Fruit fly (Drosophila melanogaster) whole organism, prepupa: ENCODE results near the gene CG14545.

Experiments
- Blimp-1 ChIP-seq: fragments of 200-800 bp; sonication (Bioruptor generic); optimal IDR thresholded peaks from 3 replicates; lab custom pipeline; 2017; ENCODE audit warnings: missing biosample characterization, missing genetic modification characterization, mild to moderate bottlenecking, moderate library complexity, missing genetic modification reagents
- CG10669 ChIP-seq: fragments of 200-800 bp; sonication (Bioruptor generic); optimal IDR thresholded peaks from 3 replicates; lab custom pipeline; 2018; ENCODE audit warnings: missing biosample characterization, mild to moderate bottlenecking, missing genetic modification characterization, moderate library complexity
- CG11294 ChIP-seq: fragments of 200-800 bp; sonication (Bioruptor generic); IDR thresholded peaks from 2 replicates; pipeline ENCODE4 v1.3.6; 2022; ENCODE audit warnings: missing biosample characterization, missing genetic modification characterization
- CG11762 ChIP-seq: fragments of 200-800 bp; sonication (Bioruptor generic); optimal IDR thresholded peaks from 3 replicates; lab custom pipeline; 2016; ENCODE audit warnings: missing biosample characterization, missing genetic modification characterization; ENCODE audit not compliant: insufficient read depth
- CG15336 ChIP-seq: fragments of 200-800 bp; sonication (Bioruptor generic); IDR thresholded peaks from 2 replicates; pipeline ENCODE4 v1.3.6; 2022; ENCODE audit warnings: missing biosample characterization, missing genetic modification characterization
- CG16779 ChIP-seq: fragments of 200-800 bp; sonication (Bioruptor generic); optimal IDR thresholded peaks from 3 replicates; lab custom pipeline; 2017; ENCODE audit warnings: missing biosample characterization, mild to moderate bottlenecking, missing genetic modification characterization
- CG3032 ChIP-seq: fragments of 200-800 bp; optimal IDR thresholded peaks from 2 replicates; lab custom pipeline; 2019; ENCODE audit warnings: missing biosample characterization, mild to moderate bottlenecking, missing genetic modification characterization, moderate library complexity
- CG32006 ChIP-seq: fragments of 200-800 bp; sonication (Bioruptor generic); optimal IDR thresholded peaks from 3 replicates; lab custom pipeline; 2017; ENCODE audit warnings: missing biosample characterization, mild to moderate bottlenecking, missing genetic modification characterization
- CG3919 ChIP-seq: fragments of 200-800 bp; sonication (Bioruptor generic); optimal IDR thresholded peaks from 3 replicates; lab custom pipeline; 2016; ENCODE audit warnings: missing biosample characterization, missing genetic modification characterization
- CG6163 ChIP-seq: fragments of 200-800 bp; sonication (Bioruptor generic); IDR thresholded peaks from 3 replicates; pipeline ENCODE4 v1.3.6; 2022; ENCODE audit warnings: missing biosample characterization, missing genetic modification characterization
- CG6808 ChIP-seq: fragments of 200-800 bp; sonication (Bioruptor generic); optimal IDR thresholded peaks from 3 replicates; lab custom pipeline; 2017; ENCODE audit warnings: missing biosample characterization, missing genetic modification characterization, mild to moderate bottlenecking, moderate library complexity, missing genetic modification reagents
- CG7368 ChIP-seq: fragments of 200-800 bp; sonication (Bioruptor generic); optimal IDR thresholded peaks from 3 replicates; lab custom pipeline; 2016; ENCODE audit warnings: missing biosample characterization, missing genetic modification characterization
- CG8119 ChIP-seq: fragments of 200-800 bp; sonication (Bioruptor generic); IDR thresholded peaks from 3 replicates; pipeline ENCODE4 v1.3.6; 2022; ENCODE audit warnings: missing biosample characterization, missing genetic modification characterization
- CG8319 ChIP-seq: fragments of 200-800 bp; sonication (Bioruptor generic); optimal IDR thresholded peaks from 3 replicates; lab custom pipeline; 2016; ENCODE audit warnings: missing biosample characterization, missing genetic modification characterization
- CG8632 ChIP-seq: fragments of 200-800 bp; sonication (Bioruptor generic); optimal IDR thresholded peaks from 3 replicates; lab custom pipeline; 2016; ENCODE audit warnings: missing biosample characterization, missing genetic modification characterization
- Eip78C ChIP-seq: fragments of 200-800 bp; sonication (Bioruptor generic); peaks from one replicate; lab custom pipeline; 2016; ENCODE audit warnings: missing biosample characterization, missing genetic modification characterization
- Eip93F ChIP-seq: fragments of 200-800 bp; sonication (Bioruptor generic); optimal IDR thresholded peaks from 2 replicates; lab custom pipeline; 2016; ENCODE audit warnings: missing biosample characterization, mild to moderate bottlenecking, missing genetic modification characterization
- Ets21C ChIP-seq: fragments of 200-800 bp; sonication (Bioruptor generic); optimal IDR thresholded peaks from 3 replicates; lab custom pipeline; 2016; ENCODE audit warnings: missing biosample characterization, missing genetic modification characterization
- Ets96B ChIP-seq: fragments of 200-800 bp; optimal IDR thresholded peaks from 2 replicates; lab custom pipeline; 2019; ENCODE audit warnings: missing biosample characterization, mild to moderate bottlenecking, missing genetic modification characterization, moderate library complexity
- Gug ChIP-seq: fragments of 200-800 bp; sonication (Bioruptor generic); IDR thresholded peaks from 2 replicates; pipeline ENCODE4 v1.3.6; 2022; ENCODE audit warnings: missing biosample characterization, missing genetic modification characterization
- Hr39 ChIP-seq: fragments of 200-800 bp; sonication (Bioruptor generic); optimal IDR thresholded peaks from 2 replicates; lab custom pipeline; 2016; ENCODE audit warnings: missing biosample characterization, missing genetic modification characterization
- Hr4 ChIP-seq: fragments of 200-800 bp; sonication (Bioruptor generic); optimal IDR thresholded peaks from 3 replicates; lab custom pipeline; 2016; ENCODE audit warnings: missing biosample characterization, missing genetic modification characterization
- Met ChIP-seq: fragments of 200-800 bp; sonication (Bioruptor generic); optimal IDR thresholded peaks from 3 replicates; lab custom pipeline; 2016; ENCODE audit warnings: missing biosample characterization, missing genetic modification characterization
- OdsH ChIP-seq: fragments of 200-800 bp; sonication (Bioruptor generic); optimal IDR thresholded peaks from 3 replicates; lab custom pipeline; 2016; ENCODE audit warnings: missing biosample characterization, missing genetic modification characterization
- Smox ChIP-seq: fragments of 200-800 bp; sonication (Bioruptor generic); optimal IDR thresholded peaks from 3 replicates; lab custom pipeline; 2016; ENCODE audit warnings: missing biosample characterization, missing genetic modification characterization
- Sox102F ChIP-seq: fragments of 200-800 bp; sonication (Bioruptor generic); optimal IDR thresholded peaks from 2 replicates; lab custom pipeline; 2016; ENCODE audit warnings: missing biosample characterization, mild to moderate bottlenecking, missing genetic modification characterization
- Sox15 ChIP-seq: fragments of 200-800 bp; sonication (Bioruptor generic); optimal IDR thresholded peaks from 3 replicates; lab custom pipeline; 2016; ENCODE audit warnings: missing biosample characterization, missing genetic modification characterization
- achi ChIP-seq: fragments of 200-800 bp; sonication (Bioruptor generic); optimal IDR thresholded peaks from 3 replicates; lab custom pipeline; 2016; ENCODE audit warnings: missing biosample characterization, missing genetic modification characterization
- eg ChIP-seq: fragments of 200-800 bp; sonication (Bioruptor generic); IDR thresholded peaks from 3 replicates; pipeline ENCODE4 v1.3.6; 2022; ENCODE audit warnings: missing biosample characterization, missing genetic modification characterization
- esn ChIP-seq: fragments of 200-800 bp; sonication (Bioruptor generic); optimal IDR thresholded peaks from 2 replicates; lab custom pipeline; 2016; ENCODE audit warnings: missing biosample characterization, mild to moderate bottlenecking, missing genetic modification characterization, moderate library complexity
- fd59A ChIP-seq: fragments of 200-800 bp; sonication (Bioruptor generic); optimal IDR thresholded peaks from 2 replicates; lab custom pipeline; 2017; ENCODE audit warnings: missing biosample characterization, mild to moderate bottlenecking, missing genetic modification characterization, missing genetic modification reagents
- pdm3 ChIP-seq: fragments of 200-800 bp; sonication (Bioruptor generic); optimal IDR thresholded peaks from 3 replicates; lab custom pipeline; 2016; ENCODE audit warnings: missing biosample characterization, missing genetic modification characterization
- salr ChIP-seq, 2 experiments: fragments of 200-800 bp; sonication (Bioruptor generic); optimal IDR thresholded peaks; 3 replicates each; lab custom pipeline; 2016 to 2018; ENCODE audit warnings: missing biosample characterization in 2 of 2, missing genetic modification characterization in 2 of 2, mild to moderate bottlenecking in 1 of 2
- spab ChIP-seq: fragments of 200-800 bp; sonication (Bioruptor generic); optimal IDR thresholded peaks from 2 replicates; lab custom pipeline; 2017; ENCODE audit warnings: missing biosample characterization, mild to moderate bottlenecking, missing genetic modification characterization, missing genetic modification reagents
- ss ChIP-seq, 2 experiments: fragments of 200-800 bp; sonication (Bioruptor generic); optimal IDR thresholded peaks; 2 replicates in 1 of 2; 3 replicates in 1 of 2; lab custom pipeline; 2017 to 2018; ENCODE audit warnings: mild to moderate bottlenecking in 2 of 2, missing biosample characterization in 2 of 2, missing genetic modification characterization in 2 of 2, moderate library complexity in 1 of 2
- svp ChIP-seq: fragments of 200-800 bp; sonication (Bioruptor generic); peaks from one replicate; lab custom pipeline; 2016; ENCODE audit warnings: missing biosample characterization, missing genetic modification characterization

Gene CG14545

DNA sequence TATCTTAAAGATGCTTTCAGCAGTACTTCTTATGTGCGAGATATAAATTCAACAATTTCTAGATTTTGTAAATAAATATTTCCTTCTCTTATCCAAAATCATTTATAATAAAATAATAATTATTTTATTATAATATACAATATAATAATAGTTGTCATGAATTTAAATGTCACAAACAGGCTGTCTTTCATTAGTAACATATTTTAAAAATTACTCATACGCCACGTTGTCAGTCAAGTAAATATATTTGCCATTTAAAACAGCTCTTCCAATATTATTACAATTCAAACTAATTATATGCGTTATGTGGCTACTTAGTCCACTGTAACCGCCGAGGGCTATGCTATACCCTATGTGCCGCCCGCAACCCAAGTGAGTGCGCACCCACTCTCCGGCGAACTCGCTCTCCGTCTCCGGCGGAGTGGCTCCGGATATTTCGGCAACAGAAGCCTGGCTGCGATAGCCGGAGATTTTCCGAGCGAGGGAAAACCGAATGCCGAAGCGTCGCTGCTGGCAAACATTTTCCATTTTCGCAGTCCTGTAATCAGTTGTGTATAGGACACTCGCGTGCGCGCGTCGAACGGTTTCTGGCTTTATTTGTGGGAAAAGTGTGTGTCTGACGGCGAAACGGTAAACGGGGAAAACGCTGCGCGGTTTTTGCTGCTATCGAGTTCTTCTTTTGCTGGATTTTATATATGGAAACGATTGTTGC, 4.7 kb upstream of the CG14545 start, which contains the start of gene CG5890:
Gene CG5890, plus strand, starts transcription at position 561 of the 712 bp plus-strand sequence.
- peak; percentile 28 for TF ChIP-seq Eip78C (GFP tag; lab: Kevin White, UChicago)
- peak; percentile 57 for TF ChIP-seq CG32006 (GFP tag; lab: Kevin White, UChicago)
- no peak for TF ChIP-seq CG8632 (GFP tag; lab: Kevin White, UChicago)
- TF ChIP-seq ss (GFP tag; optimal IDR thresholded peaks at IDR 0.05; lab: Kevin White, UChicago): peak in 1 of 2 experiments; percentile 29
- no peak for TF ChIP-seq Blimp-1 (GFP tag; lab: Kevin White, UChicago)
- no peak for TF ChIP-seq CG11294 (GFP tag; lab: Robert Waterston, UW)
- no peak for TF ChIP-seq Gug (GFP tag; lab: Robert Waterston, UW)
- TF ChIP-seq Sox102F (GFP tag; lab: Kevin White, UChicago): no peak
- TF ChIP-seq spab: no peak
- no peak for TF ChIP-seq Ets96B (tag; lab: Kevin White, UChicago)
- peak; percentile 11 for TF ChIP-seq CG10669 (GFP tag; lab: Kevin White, UChicago)
- no peak for TF ChIP-seq CG7368 (GFP tag; lab: Kevin White, UChicago)

DNA sequence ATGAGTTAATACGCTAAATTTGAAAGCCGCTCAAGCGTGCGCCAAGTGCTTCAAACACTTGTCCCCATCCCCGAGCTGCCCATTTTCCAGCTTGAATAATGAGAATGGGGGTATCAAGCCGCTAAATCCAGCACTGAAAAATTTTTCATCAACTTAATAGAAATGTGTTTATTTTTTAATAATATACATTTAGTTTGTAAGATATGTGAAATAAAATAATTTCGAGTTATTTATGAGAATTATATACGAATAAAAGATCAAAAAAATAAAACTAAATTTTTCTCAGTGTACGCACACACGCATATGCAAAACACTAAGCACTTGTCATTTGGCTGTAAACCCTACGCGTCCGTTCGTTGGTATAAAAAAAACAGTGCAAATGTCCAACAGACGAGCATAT, 3.7 kb upstream of the CG14545 start:
- TF ChIP-seq CG32006 (GFP tag; lab: Kevin White, UChicago) (peak; percentile 30), OdsH (GFP tag; lab: Kevin White, UChicago) (no peak), spab (no peak), Blimp-1 (GFP tag; lab: Kevin White, UChicago) (no peak), CG6163 (GFP tag; lab: Robert Waterston, UW) (peak; percentile 41; the same call in 1 of the 3 replicates), CG15336 (GFP tag; lab: Robert Waterston, UW) (peak; percentile 58), CG3032 (tag; lab: Kevin White, UChicago) (peak; percentile 23), achi (GFP tag; lab: Kevin White, UChicago) (peak; percentile 16), CG11294 (GFP tag; lab: Robert Waterston, UW) (no peak), CG11762 (GFP tag; lab: Kevin White, UChicago) (no peak), Hr39 (no peak), Ets96B (tag; lab: Kevin White, UChicago) (peak; percentile 10), CG3919 (GFP tag; lab: Kevin White, UChicago) (peak; percentile 12), CG8119 (GFP tag; lab: Robert Waterston, UW) (peak; percentile 42; the same call in 1 of the 3 replicates), pdm3 (GFP tag; lab: Kevin White, UChicago) (no peak), Hr4 (GFP tag; lab: Kevin White, UChicago) (peak; percentile 7), esn (GFP tag; lab: Kevin White, UChicago) (no peak), Met (GFP tag; lab: Kevin White, UChicago) (no peak), CG8319 (GFP tag; lab: Kevin White, UChicago) (no peak), salr (GFP tag; optimal IDR thresholded peaks at IDR 0.05; lab: Kevin White, UChicago) (no peak), Ets21C (no peak), svp (GFP tag; lab: Kevin White, UChicago) (peak; percentile 9), Sox102F (GFP tag; lab: Kevin White, UChicago) (no peak), CG16779 (tag; lab: Kevin White, UChicago) (no peak), CG6808 (GFP tag; lab: Kevin White, UChicago) (no peak), eg (GFP tag; lab: Robert Waterston, UW) (peak; percentile 53; the same call in 1 of the 3 replicates)
- TF ChIP-seq, all 60 proteins: peak for 11

DNA sequence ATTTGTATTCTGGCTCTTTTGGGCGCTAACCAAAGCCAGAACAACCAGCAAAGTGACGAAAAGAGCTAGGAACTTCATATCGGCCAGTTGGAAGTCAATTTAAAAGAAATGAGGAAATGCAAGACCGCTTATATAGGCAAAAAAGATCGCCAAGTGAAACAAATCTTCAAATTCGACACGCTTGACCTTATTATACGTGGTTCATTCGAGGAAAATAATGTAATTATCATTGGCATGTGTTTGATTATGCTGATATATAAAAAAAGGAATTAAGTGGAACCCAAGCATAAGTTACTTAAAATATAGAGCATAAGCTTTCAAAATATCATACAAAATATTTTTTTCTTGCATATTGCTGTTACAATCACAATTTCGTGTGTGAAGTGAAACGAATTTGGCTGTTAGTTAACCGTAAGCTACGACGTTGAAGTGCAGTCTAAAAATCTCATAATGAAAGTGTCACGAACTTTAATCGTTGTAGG, 19.3 kb downstream of the CG14545 start, which contains the start of the genes Mst57Da and alpha4GT2:
Gene Mst57Da, minus strand, starts transcription at position 101 of the 482 bp plus-strand sequence.
Gene alpha4GT2, plus strand, starts transcription at position 432 of the 482 bp plus-strand sequence.
- no peak for TF ChIP-seq Gug (GFP tag; lab: Robert Waterston, UW)
- no peak for TF ChIP-seq eg (GFP tag; lab: Robert Waterston, UW)

DNA sequence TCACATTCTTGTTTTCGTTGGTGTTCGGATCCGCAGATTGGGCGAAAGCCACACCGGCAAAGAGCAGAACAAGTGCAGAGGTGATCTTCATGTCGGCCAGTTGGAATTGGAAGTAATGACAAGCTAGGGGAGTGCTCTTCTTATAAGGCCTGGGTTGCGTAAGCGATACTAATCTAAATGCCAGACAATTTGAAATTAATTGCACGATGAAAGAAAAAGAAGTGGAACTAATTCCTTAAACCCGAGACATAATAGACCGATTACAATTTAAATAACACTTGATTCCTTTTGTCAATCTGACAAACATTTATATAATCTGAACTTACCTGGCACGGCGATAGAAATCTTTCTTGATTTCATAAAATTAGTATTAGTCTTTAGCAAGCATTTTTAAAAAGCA, 20.3 kb downstream of the CG14545 start, which contains the start of gene Mst57Db:
Gene Mst57Db, minus strand, starts transcription at position 101 of the 400 bp plus-strand sequence.
- no peak for TF ChIP-seq fd59A
- no peak for TF ChIP-seq Eip93F (GFP tag; lab: Kevin White, UChicago)
- TF ChIP-seq Sox15 (GFP tag; lab: Kevin White, UChicago): no peak
- TF ChIP-seq Blimp-1 (GFP tag; lab: Kevin White, UChicago): no peak
- TF ChIP-seq Smox (GFP tag; lab: Kevin White, UChicago): no peak
